Fruit fly (Drosophila melanogaster): ENCODE results near the gene ru.

Gene ru

DNA sequence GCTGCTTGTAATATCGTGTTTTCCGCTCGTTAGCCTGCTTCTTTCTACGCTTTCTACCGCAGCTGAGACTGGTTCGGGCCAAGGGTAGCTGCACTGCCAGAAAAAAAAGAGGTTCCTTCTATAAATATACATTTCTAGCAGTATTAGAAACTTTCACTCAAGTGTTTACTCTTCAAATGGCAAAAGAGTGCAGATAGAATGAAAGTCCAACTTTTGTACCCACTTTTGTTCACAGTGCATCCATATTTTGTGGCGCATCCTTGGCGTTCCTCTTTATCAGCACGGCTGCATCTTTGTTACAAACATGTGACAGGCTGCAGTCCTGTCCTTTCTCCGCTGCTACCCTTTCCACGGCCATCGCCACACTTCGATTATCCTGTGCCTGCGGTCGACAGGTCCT, 12.1 kb upstream of the ru start (continued):
- no peak for TF ChIP-seq CG7357 (GFP tag; IDR thresholded peaks at IDR 0.05)
- no peak for TF ChIP-seq CG12391 (tag; optimal IDR thresholded peaks at IDR 0.05)
- TF ChIP-seq Chrac-16 (GFP tag; optimal IDR thresholded peaks at IDR 0.05), result peak; percentile 1
- no peak for TF ChIP-seq ftz-f1 (GFP tag; optimal IDR thresholded peaks at IDR 0.05)
- TF ChIP-seq bigmax (GFP tag; optimal IDR thresholded peaks at IDR 0.05), result no peak
- no peak for TF ChIP-seq Doc3 (GFP tag; IDR thresholded peaks at IDR 0.05; ENCODE audit: partially characterized antibody)
- TF ChIP-seq zen2 (GFP tag; IDR thresholded peaks at IDR 0.05; ENCODE audit: partially characterized antibody), result no peak
- no peak for TF ChIP-seq inv (GFP tag; IDR thresholded peaks at IDR 0.05; ENCODE audit: partially characterized antibody)
- TF ChIP-seq NC2β (GFP tag; optimal IDR thresholded peaks at IDR 0.05), result no peak
- TF ChIP-seq fd102C (GFP tag; optimal IDR thresholded peaks at IDR 0.05), result peak; percentile 29
- TF ChIP-seq tup (GFP tag; optimal IDR thresholded peaks at IDR 0.05), result no peak
- TF ChIP-seq dmrt11E (tag; optimal IDR thresholded peaks at IDR 0.05), result peak; percentile 36
- TF ChIP-seq Atf3 (GFP tag; optimal IDR thresholded peaks at IDR 0.05), result no peak
- no peak for TF ChIP-seq ase (GFP tag; IDR thresholded peaks at IDR 0.05)
- TF ChIP-seq CG13287 (GFP tag; IDR thresholded peaks at IDR 0.05; ENCODE audit: partially characterized antibody), result no peak
- TF ChIP-seq Blimp-1 (GFP tag; optimal IDR thresholded peaks at IDR 0.05), result no peak
- peak; percentile 25; the same call in 1 of the 2 replicates for TF ChIP-seq sens-2 (GFP tag; IDR thresholded peaks at IDR 0.05)
- no peak for TF ChIP-seq Camta (GFP tag; optimal IDR thresholded peaks at IDR 0.05)
- peak; percentile 51 for TF ChIP-seq Xrp1 (GFP tag; IDR thresholded peaks at IDR 0.05)
- no peak for TF ChIP-seq B-H1 (GFP tag; IDR thresholded peaks at IDR 0.05)
- no peak for TF ChIP-seq pum (GFP tag; optimal IDR thresholded peaks at IDR 0.05)

DNA sequence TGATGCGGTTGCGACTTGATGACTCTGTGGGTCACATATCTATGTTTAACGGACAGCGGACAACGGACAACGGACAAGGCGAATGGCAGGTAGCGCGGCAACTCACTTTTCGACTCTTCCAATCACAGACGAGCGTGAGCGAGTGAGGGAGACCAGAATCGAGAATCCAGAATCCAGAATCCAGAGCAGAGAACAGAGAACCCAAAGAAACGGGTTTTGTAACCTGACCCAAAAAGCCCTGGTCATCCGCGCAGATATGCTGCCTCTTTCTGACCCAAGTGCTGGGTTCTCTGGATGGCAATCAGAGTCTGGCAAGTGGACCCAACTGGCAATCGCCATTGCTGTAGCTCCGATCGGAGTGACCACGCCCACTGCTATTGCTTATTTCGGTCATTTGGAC, 6.1 kb upstream of the ru start:
- TF ChIP-seq CG32767 (GFP tag; IDR thresholded peaks at IDR 0.05) (no peak), dimm (GFP tag; IDR thresholded peaks at IDR 0.05) (no peak), Hr39 (optimal IDR thresholded peaks at IDR 0.05) (no peak), hkb (optimal IDR thresholded peaks at IDR 0.05) (no peak), hkb (GFP tag; IDR thresholded peaks at IDR 0.05) (no peak), Nf-YC (tag; optimal IDR thresholded peaks at IDR 0.05) (peak; percentile 83), CG4730 (GFP tag; IDR thresholded peaks at IDR 0.05) (no peak), zen (tag; optimal IDR thresholded peaks at IDR 0.05) (peak; percentile 37), HLHmδ (GFP tag; optimal IDR thresholded peaks at IDR 0.05) (no peak), tio (GFP tag; optimal IDR thresholded peaks at IDR 0.05) (no peak), ab (GFP tag; optimal IDR thresholded peaks at IDR 0.05) (no peak), Ets65A (GFP tag) (peak; percentile 56), fd102C (GFP tag; optimal IDR thresholded peaks at IDR 0.05) (no peak), seq (GFP tag; IDR thresholded peaks at IDR 0.05) (no peak), Dfd (GFP tag; optimal IDR thresholded peaks at IDR 0.05) (no peak), CG9876 (GFP tag; optimal IDR thresholded peaks at IDR 0.05) (no peak), CG2875 (GFP tag; optimal IDR thresholded peaks at IDR 0.05) (no peak), Antp (GFP tag; optimal IDR thresholded peaks at IDR 0.05) (no peak), CG1832 (GFP tag; optimal IDR thresholded peaks at IDR 0.05) (peak; percentile 46), tll (GFP tag; optimal IDR thresholded peaks at IDR 0.05) (peak in 1 of 2 experiments; percentile 84), Stat92E (GFP tag; optimal IDR thresholded peaks at IDR 0.05) (no peak), Nf-YB (GFP tag; optimal IDR thresholded peaks at IDR 0.05) (peak; percentile 95), Nf-YA (GFP tag; IDR thresholded peaks at IDR 0.05) (peak; percentile 38; the same call in 1 of the 2 replicates), sd (tag; optimal IDR thresholded peaks at IDR 0.05) (no peak), E2f1 (GFP tag; IDR thresholded peaks at IDR 0.05) (no peak)

Measured in whole organism, embryonic.